Fruit fly (Drosophila melanogaster): ENCODE results near the gene CG42259.

dm6 chrX:1050617-1051250 lies 4.7 kb downstream of the CG42259 start:
- TF ChIP-seq ey (GFP tag; optimal IDR thresholded peaks at IDR 0.05) (no peak), Hnf4 (GFP tag; optimal IDR thresholded peaks at IDR 0.05) (no peak), usp (GFP tag; optimal IDR thresholded peaks at IDR 0.05) (no peak), brk (GFP tag; optimal IDR thresholded peaks at IDR 0.05) (no peak), h (GFP tag; optimal IDR thresholded peaks at IDR 0.05) (no peak), Dif (GFP tag; optimal IDR thresholded peaks at IDR 0.05; ENCODE audit: partially characterized antibody) (no peak), Dfd (GFP tag; optimal IDR thresholded peaks at IDR 0.05) (no peak), CrebA (GFP tag; optimal IDR thresholded peaks at IDR 0.05; ENCODE audit: borderline replicate concordance) (no peak), dl (GFP tag; optimal IDR thresholded peaks at IDR 0.05; ENCODE audit: insufficient read depth in 1 of 2, partially characterized antibody in 2 of 2) (no peak), sage (GFP tag; optimal IDR thresholded peaks at IDR 0.05) (no peak)

Measured in whole organism, wandering third instar larva.